Fruit fly (Drosophila melanogaster) whole organism, adult: Measurements from ENCODE around the gene olf413.

Source experiments
- CG11617 ChIP-seq: fragments of 200-800 bp; sonication (Bioruptor generic); optimal IDR thresholded peaks from 2 replicates; lab custom pipeline; 2017; ENCODE audit warnings: mild to moderate bottlenecking, missing biosample characterization, missing genetic modification reagents, missing genetic modification characterization
- CG12768 ChIP-seq: fragments of 200-800 bp; sonication (Bioruptor generic); optimal IDR thresholded peaks from 2 replicates; lab custom pipeline; 2017; ENCODE audit warnings: missing biosample characterization, missing genetic modification characterization, mild to moderate bottlenecking, moderate library complexity, missing genetic modification reagents
- CG14711 ChIP-seq: fragments of 200-800 bp; sonication (Bioruptor generic); optimal IDR thresholded peaks from 2 replicates; lab custom pipeline; 2018; ENCODE audit warnings: missing biosample characterization, mild to moderate bottlenecking, missing genetic modification characterization, moderate library complexity
- CG1620 ChIP-seq: fragments of 200-800 bp; sonication (Bioruptor generic); optimal IDR thresholded peaks from 2 replicates; lab custom pipeline; 2016; ENCODE audit warnings: missing biosample characterization, missing genetic modification characterization
- CG33017 ChIP-seq: fragments of 200-800 bp; sonication (Bioruptor generic); optimal IDR thresholded peaks from 2 replicates; lab custom pipeline; 2018; ENCODE audit warnings: missing biosample characterization, mild to moderate bottlenecking, missing genetic modification characterization, moderate library complexity
- CG5204 ChIP-seq: fragments of 200-800 bp; sonication (Bioruptor generic); optimal IDR thresholded peaks from 2 replicates; lab custom pipeline; 2016; ENCODE audit warnings: missing biosample characterization, missing genetic modification characterization
- CG7045 ChIP-seq: fragments of 200-800 bp; sonication (Bioruptor generic); optimal IDR thresholded peaks from 2 replicates; lab custom pipeline; 2017; ENCODE audit warnings: missing biosample characterization, mild to moderate bottlenecking, missing genetic modification characterization
- CG7101 ChIP-seq: fragments of 200-800 bp; sonication (Bioruptor generic); optimal IDR thresholded peaks from 2 replicates; lab custom pipeline; 2018; ENCODE audit warnings: missing biosample characterization, mild to moderate bottlenecking, missing genetic modification characterization, moderate library complexity
- Clk ChIP-seq: fragments of 200-800 bp; sonication (Bioruptor generic); optimal IDR thresholded peaks from 2 replicates; lab custom pipeline; 2017; ENCODE audit warnings: missing biosample characterization, missing genetic modification characterization
- Crg-1 ChIP-seq: fragments of 200-800 bp; sonication (Bioruptor generic); optimal IDR thresholded peaks from 2 replicates; lab custom pipeline; 2016; ENCODE audit warnings: missing biosample characterization, missing genetic modification characterization
- Hr96 ChIP-seq: fragments of 200-800 bp; sonication (Bioruptor generic); optimal IDR thresholded peaks from 2 replicates; lab custom pipeline; 2016; ENCODE audit warnings: missing biosample characterization, missing genetic modification characterization
- Mnt ChIP-seq: fragments of 200-800 bp; sonication (Bioruptor generic); optimal IDR thresholded peaks from 2 replicates; lab custom pipeline; 2016; ENCODE audit warnings: missing biosample characterization, mild to moderate bottlenecking, missing genetic modification characterization
- bab1 ChIP-seq: fragments of 200-800 bp; sonication (Bioruptor generic); optimal IDR thresholded peaks from 3 replicates; lab custom pipeline; 2019; ENCODE audit warnings: missing biosample characterization, mild to moderate bottlenecking, missing genetic modification characterization, moderate library complexity
- cic ChIP-seq: fragments of 200-800 bp; sonication (Bioruptor generic); optimal IDR thresholded peaks from 2 replicates; lab custom pipeline; 2017; ENCODE audit warnings: missing biosample characterization, mild to moderate bottlenecking, missing genetic modification characterization, moderate library complexity
- cnc ChIP-seq, 2 experiments: fragments of >200 bp; optimal IDR thresholded peaks; 2 replicates each; lab custom pipeline; 2017
- kay ChIP-seq: fragments of 200-800 bp; sonication (Bioruptor generic); peaks from one replicate; lab custom pipeline; 2016; ENCODE audit warnings: missing biosample characterization, missing genetic modification characterization, borderline replicate concordance
- ovo ChIP-seq: fragments of 200-800 bp; sonication (Bioruptor generic); optimal IDR thresholded peaks from 2 replicates; lab custom pipeline; 2016; ENCODE audit warnings: missing biosample characterization, missing genetic modification characterization
- pad ChIP-seq: fragments of 200-800 bp; sonication (Bioruptor generic); optimal IDR thresholded peaks from 3 replicates; lab custom pipeline; 2017; ENCODE audit warnings: missing biosample characterization, missing genetic modification characterization, mild to moderate bottlenecking, moderate library complexity, missing genetic modification reagents
- tj ChIP-seq: fragments of 200-800 bp; sonication (Bioruptor generic); optimal IDR thresholded peaks from 3 replicates; lab custom pipeline; 2017; ENCODE audit warnings: missing biosample characterization, mild to moderate bottlenecking, missing genetic modification characterization, moderate library complexity
- toe ChIP-seq: fragments of 200-800 bp; sonication (Bioruptor generic); optimal IDR thresholded peaks from 2 replicates; lab custom pipeline; 2016; ENCODE audit warnings: missing biosample characterization, missing genetic modification characterization

olf413 gene

DNA sequence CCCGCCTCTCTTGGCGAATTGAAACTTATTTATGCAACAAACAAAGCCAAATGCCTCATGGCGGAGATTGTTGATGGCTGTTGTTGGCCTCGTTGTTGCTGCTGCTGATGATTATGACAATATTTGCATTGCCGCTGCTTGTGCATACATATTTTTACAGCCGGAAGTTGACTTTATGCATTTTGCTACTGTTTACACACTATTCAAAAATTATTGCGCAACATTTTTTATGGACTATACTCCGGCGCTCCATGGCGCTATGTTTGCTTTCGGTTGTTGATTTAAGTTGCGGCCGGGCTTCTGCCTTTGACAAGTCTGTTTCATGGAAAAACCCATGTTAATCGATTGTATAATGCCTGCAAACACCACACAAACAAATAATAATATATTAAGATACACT, 27.8 kb downstream of the olf413 start:
- TF ChIP-seq CG14711 (no peak), CG1620 (GFP tag; lab: Kevin White, UChicago) (no peak), CG11617 (GFP tag; lab: Kevin White, UChicago) (no peak), Crg-1 (GFP tag; lab: Kevin White, UChicago) (peak; percentile 20), CG7101 (tag; lab: Kevin White, UChicago) (peak; percentile 35), ovo (GFP tag; lab: Kevin White, UChicago) (no peak), CG7045 (GFP tag; lab: Kevin White, UChicago) (peak; percentile 61)

DNA sequence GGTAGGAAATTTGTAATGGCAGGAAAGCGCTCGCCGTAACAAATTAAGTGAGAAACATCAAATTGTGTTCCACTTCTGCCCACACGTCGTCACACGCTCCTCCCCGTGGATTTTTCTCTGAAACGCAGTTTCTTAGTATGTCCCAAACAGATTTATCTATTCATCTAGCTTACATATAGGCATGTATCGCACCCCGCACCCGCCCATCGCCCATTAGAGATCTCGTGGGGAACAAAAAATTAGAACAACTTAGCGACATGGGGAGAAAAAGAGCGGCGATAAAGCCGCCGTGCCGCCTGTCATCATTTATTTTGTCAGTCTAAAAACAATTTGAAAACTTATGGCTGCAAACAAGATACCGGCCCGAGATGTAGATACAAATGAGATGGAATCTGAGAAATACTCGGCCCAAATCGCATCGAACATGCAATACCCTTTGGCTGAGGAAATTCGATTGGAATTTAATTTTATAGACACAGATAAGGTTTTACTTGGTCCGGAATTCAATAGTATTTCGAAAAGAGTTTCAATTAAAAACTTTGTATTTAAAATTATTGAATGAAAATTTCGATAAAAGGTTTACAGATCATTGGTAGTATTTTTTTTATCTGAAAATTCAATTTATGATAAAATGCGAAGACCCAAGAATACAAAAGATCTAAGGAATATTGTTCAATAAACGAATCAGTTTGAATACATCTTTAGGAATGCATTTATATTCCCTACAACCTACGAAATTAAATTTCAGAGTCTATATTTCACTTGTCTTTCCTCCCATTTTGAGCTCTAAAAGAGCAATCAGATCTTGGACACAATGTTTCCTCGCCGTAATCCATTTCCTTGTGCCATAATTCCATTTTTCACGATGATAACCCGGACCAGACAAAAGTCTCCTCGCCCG, 39.9 kb downstream of the olf413 start:
- no peak for TF ChIP-seq CG33017
- no peak for TF ChIP-seq ovo (GFP tag; lab: Kevin White, UChicago)
- TF ChIP-seq Crg-1 (GFP tag; lab: Kevin White, UChicago) = no peak
- no peak for TF ChIP-seq pad (GFP tag; lab: Kevin White, UChicago)
- no peak for TF ChIP-seq Clk (GFP tag; lab: Kevin White, UChicago)
- no peak for TF ChIP-seq cnc (optimal IDR thresholded peaks at IDR 0.05; lab: Kevin White, UChicago)
- TF ChIP-seq Mnt (GFP tag; lab: Kevin White, UChicago) = no peak
- no peak for TF ChIP-seq CG1620 (GFP tag; lab: Kevin White, UChicago)
- TF ChIP-seq CG7045 (GFP tag; lab: Kevin White, UChicago) = no peak
- TF ChIP-seq Hr96 (GFP tag; lab: Kevin White, UChicago) = no peak
- no peak for TF ChIP-seq cic (GFP tag; lab: Kevin White, UChicago)
- TF ChIP-seq CG14711 = no peak
- no peak for TF ChIP-seq tj (GFP tag; lab: Kevin White, UChicago)

DNA sequence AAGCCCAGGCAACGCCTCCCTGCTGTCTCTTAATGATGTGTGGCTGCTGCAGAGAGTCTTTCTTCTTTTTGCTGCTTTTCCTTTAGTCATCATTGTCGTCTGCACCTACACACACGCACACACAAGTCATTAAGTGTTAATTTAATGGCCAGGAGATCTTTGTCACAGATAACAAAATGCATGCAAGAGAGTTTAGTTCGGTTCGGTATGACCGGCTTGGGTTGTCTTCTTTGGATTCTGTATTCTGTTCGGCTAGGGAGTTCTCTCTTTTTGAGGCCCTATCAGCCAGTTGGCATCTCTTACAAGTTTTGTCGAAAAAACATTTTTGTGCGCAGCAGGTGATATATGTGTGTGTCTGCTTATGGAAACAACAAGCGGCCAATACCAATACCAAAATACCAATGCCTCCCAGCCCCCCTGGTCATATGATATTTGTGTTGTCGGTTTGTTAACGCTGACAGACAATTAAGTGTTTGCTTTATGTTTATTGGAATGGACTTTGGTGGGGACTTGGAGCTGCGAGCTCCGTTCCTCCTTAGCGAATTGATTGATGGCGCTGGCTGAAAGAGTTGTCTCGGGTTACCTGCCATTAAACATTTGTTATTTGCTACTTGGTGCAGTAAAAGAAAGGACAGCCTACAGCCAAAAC, 40.9 kb downstream of the olf413 start:
- TF ChIP-seq Crg-1 (GFP tag; lab: Kevin White, UChicago) (no peak), ovo (GFP tag; lab: Kevin White, UChicago) (no peak), toe (GFP tag; lab: Kevin White, UChicago) (no peak), CG12768 (GFP tag; lab: Kevin White, UChicago) (no peak), CG14711 (no peak), CG7101 (tag; lab: Kevin White, UChicago) (no peak), kay (GFP tag; lab: Kevin White, UChicago) (no peak)

DNA sequence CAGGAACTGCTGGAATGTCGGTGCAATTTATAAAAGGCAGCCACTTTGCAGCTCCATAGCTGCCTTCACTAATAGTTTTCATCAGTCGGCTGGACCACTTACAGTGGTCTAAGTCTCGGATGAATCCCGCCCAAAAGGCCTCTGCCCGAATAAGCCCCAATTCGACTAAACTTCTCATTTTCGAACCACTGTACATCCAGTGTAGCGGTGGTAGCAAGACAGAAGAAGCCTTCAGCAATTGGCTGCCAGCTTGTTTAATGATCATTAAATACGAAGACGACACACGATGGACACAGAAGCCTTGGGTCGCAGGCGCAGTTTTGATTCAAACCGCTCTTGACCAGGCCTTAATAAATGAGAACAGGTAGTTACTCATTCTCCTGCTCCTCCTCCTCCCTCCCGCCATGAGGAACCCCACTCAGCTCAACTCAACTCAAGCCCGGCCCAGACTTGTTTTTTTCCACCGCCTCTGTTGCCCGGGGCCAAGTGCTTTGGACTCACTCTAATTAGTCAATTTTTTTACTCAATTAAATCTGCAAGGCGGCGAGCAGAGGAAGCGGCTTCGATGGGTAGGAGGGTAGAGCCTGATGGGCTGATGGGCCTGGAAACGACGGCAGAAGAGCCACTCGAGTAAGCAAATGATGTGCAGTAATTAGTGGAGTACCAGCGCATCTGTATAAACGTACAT, 43.3 kb downstream of the olf413 start:
- TF ChIP-seq cic (GFP tag; lab: Kevin White, UChicago) (no peak), tj (GFP tag; lab: Kevin White, UChicago) (no peak), bab1 (GFP tag; lab: Kevin White, UChicago) (no peak), Mnt (GFP tag; lab: Kevin White, UChicago) (no peak), ovo (GFP tag; lab: Kevin White, UChicago) (no peak)

- TF ChIP-seq CG7101 (tag; lab: Kevin White, UChicago) = no peak
- TF ChIP-seq pad (GFP tag; lab: Kevin White, UChicago) = no peak
- TF ChIP-seq ovo (GFP tag; lab: Kevin White, UChicago) = no peak
- no peak for TF ChIP-seq kay (GFP tag; lab: Kevin White, UChicago)
- TF ChIP-seq CG11617 (GFP tag; lab: Kevin White, UChicago) = no peak
- no peak for TF ChIP-seq cnc (optimal IDR thresholded peaks at IDR 0.05; lab: Kevin White, UChicago)
- no peak for TF ChIP-seq Hr96 (GFP tag; lab: Kevin White, UChicago)
- TF ChIP-seq CG14711 = no peak
- no peak for TF ChIP-seq CG7045 (GFP tag; lab: Kevin White, UChicago)
- TF ChIP-seq Mnt (GFP tag; lab: Kevin White, UChicago) = no peak
- no peak for TF ChIP-seq Crg-1 (GFP tag; lab: Kevin White, UChicago)
- no peak for TF ChIP-seq CG12768 (GFP tag; lab: Kevin White, UChicago)
- no peak for TF ChIP-seq CG1620 (GFP tag; lab: Kevin White, UChicago)
- TF ChIP-seq toe (GFP tag; lab: Kevin White, UChicago) = no peak
- TF ChIP-seq tj (GFP tag; lab: Kevin White, UChicago) = no peak
Observed at dm6 chr3L:22181555-22181954, 45.7 kb downstream of the olf413 start.

- TF ChIP-seq CG33017 (no peak), tj (GFP tag; lab: Kevin White, UChicago) (no peak), CG7101 (tag; lab: Kevin White, UChicago) (no peak), CG1620 (GFP tag; lab: Kevin White, UChicago) (no peak), cic (GFP tag; lab: Kevin White, UChicago) (no peak), ovo (GFP tag; lab: Kevin White, UChicago) (no peak), toe (GFP tag; lab: Kevin White, UChicago) (no peak), Hr96 (GFP tag; lab: Kevin White, UChicago) (no peak), Clk (GFP tag; lab: Kevin White, UChicago) (no peak), CG14711 (no peak), CG12768 (GFP tag; lab: Kevin White, UChicago) (no peak), kay (GFP tag; lab: Kevin White, UChicago) (no peak), CG11617 (GFP tag; lab: Kevin White, UChicago) (no peak), cnc (optimal IDR thresholded peaks at IDR 0.05; lab: Kevin White, UChicago) (no peak), bab1 (GFP tag; lab: Kevin White, UChicago) (no peak), Crg-1 (GFP tag; lab: Kevin White, UChicago) (no peak), pad (GFP tag; lab: Kevin White, UChicago) (no peak), CG5204 (no peak)
Observed at dm6 chr3L:22186404-22186803, 50.5 kb downstream of the olf413 start.
